Worm (Caenorhabditis elegans) whole organism, L1 larva: Measurements from ENCODE around the gene mec-3.

Experiments
- C04F5.9 ChIP-seq: sonication (generic microtip); optimal IDR thresholded peaks from 2 replicates; lab custom pipeline; 2016; ENCODE audit warnings: missing genetic modification characterization, missing compliant biosample characterization
- C34B4.2 ChIP-seq: sonication (generic microtip); optimal IDR thresholded peaks from 2 replicates; lab custom pipeline; 2017; ENCODE audit warnings: mild to moderate bottlenecking, missing genetic modification characterization, missing compliant biosample characterization
- F16B12.6 ChIP-seq: fragments of 150-350 bp; optimal IDR thresholded peaks from 2 replicates; lab custom pipeline; 2014; ENCODE audit warnings: missing biosample characterization, missing genetic modification characterization
- Y116A8C.19 ChIP-seq: sonication (generic microtip); optimal IDR thresholded peaks from 2 replicates; lab custom pipeline; 2016; ENCODE audit warnings: missing compliant biosample characterization, missing genetic modification characterization, borderline replicate concordance
- alr-1 ChIP-seq: fragments of 200-800 bp; sonication (Bioruptor generic); optimal IDR thresholded peaks from 2 replicates; lab custom pipeline; 2018; ENCODE audit warnings: borderline replicate concordance, mild to moderate bottlenecking, missing genetic modification characterization, missing compliant biosample characterization
- aly-2 ChIP-seq: fragments of 150-350 bp; optimal IDR thresholded peaks from 2 replicates; lab custom pipeline; 2014; ENCODE audit warnings: missing biosample characterization, missing genetic modification characterization
- ama-1 ChIP-seq: fragments of 150-350 bp; optimal IDR thresholded peaks from 2 replicates; lab custom pipeline; 2014
- blmp-1 ChIP-seq: fragments of 150-350 bp; optimal IDR thresholded peaks from 2 replicates; lab custom pipeline; 2014; ENCODE audit warnings: missing biosample characterization, missing genetic modification characterization
- ceh-8 ChIP-seq: fragments of 200-800 bp; sonication (Bioruptor generic); optimal IDR thresholded peaks from 2 replicates; lab custom pipeline; 2018; ENCODE audit warnings: mild to moderate bottlenecking, missing genetic modification characterization, moderate library complexity, missing compliant biosample characterization
- ceh-82 ChIP-seq, 3 experiments: fragments of 150-350 bp in 1 of 3; sonication (generic microtip) in 2 of 3; optimal IDR thresholded peaks; 2 replicates each; lab custom pipeline; 2014 to 2017; ENCODE audit warnings: missing biosample characterization in 3 of 3, missing genetic modification characterization in 3 of 3
- ces-1 ChIP-seq: fragments of 150-350 bp; optimal IDR thresholded peaks from 2 replicates; lab custom pipeline; 2014; ENCODE audit warnings: missing biosample characterization, missing genetic modification reagents, missing genetic modification characterization
- dsc-1 ChIP-seq: sonication (generic microtip); optimal IDR thresholded peaks from 2 replicates; lab custom pipeline; 2016; ENCODE audit warnings: mild to moderate bottlenecking, missing genetic modification characterization, missing compliant biosample characterization
- efl-1 ChIP-seq, 4 experiments: fragments of 150-350 bp; optimal IDR thresholded peaks in 3 of 4; peaks in 1 of 4; 1 replicate in 1 of 4; 2 replicates in 3 of 4; lab custom pipeline; 2014; ENCODE audit warnings: missing biosample characterization in 2 of 4, missing genetic modification characterization in 2 of 4, missing genetic modification reagents in 2 of 4
- egl-27 ChIP-seq, 2 experiments: fragments of 150-350 bp in 1 of 2; sonication (generic microtip); optimal IDR thresholded peaks; 3 replicates each; lab custom pipeline; 2017 to 2018; ENCODE audit warnings: missing biosample characterization in 2 of 2, missing genetic modification characterization in 2 of 2, missing genetic modification reagents in 2 of 2
- elt-3 ChIP-seq, 6 experiments: fragments of 150-350 bp in 1 of 6; sonication (generic microtip); optimal IDR thresholded peaks; 2 replicates each; lab custom pipeline; 2017 to 2018; ENCODE audit warnings: missing biosample characterization in 6 of 6, missing genetic modification characterization in 6 of 6, inconsistent platforms in 1 of 6
- ets-5 ChIP-seq: fragments of 200-800 bp; sonication (Bioruptor generic); IDR thresholded peaks from 2 replicates; pipeline ENCODE4 v1.3.6; 2022; ENCODE audit warnings: missing genetic modification characterization, missing compliant biosample characterization
- fkh-10 ChIP-seq: sonication (generic microtip); optimal IDR thresholded peaks from 2 replicates; lab custom pipeline; 2017; ENCODE audit warnings: missing biosample characterization, missing genetic modification reagents, missing genetic modification characterization
- fkh-4 ChIP-seq: sonication (generic microtip); optimal IDR thresholded peaks from 2 replicates; lab custom pipeline; 2016; ENCODE audit warnings: missing compliant biosample characterization, missing genetic modification characterization, borderline replicate concordance
- grh-1 ChIP-seq: fragments of 200-800 bp; sonication (Bioruptor generic); IDR thresholded peaks from 2 replicates; pipeline ENCODE4 v1.3.6; 2022; ENCODE audit warnings: missing genetic modification reagents, missing genetic modification characterization, missing compliant biosample characterization
- hlh-17 ChIP-seq: fragments of 200-800 bp; sonication (Bioruptor generic); optimal IDR thresholded peaks from 2 replicates; lab custom pipeline; 2018; ENCODE audit warnings: missing genetic modification characterization, mild to moderate bottlenecking, missing compliant biosample characterization, moderate library complexity, borderline replicate concordance
- hpl-2 ChIP-seq: fragments of 150-350 bp; optimal IDR thresholded peaks from 2 replicates; lab custom pipeline; 2014; ENCODE audit warnings: missing biosample characterization, missing genetic modification reagents, missing genetic modification characterization
- jun-1 ChIP-seq: fragments of 150-350 bp; optimal IDR thresholded peaks from 2 replicates; lab custom pipeline; 2014; ENCODE audit warnings: missing biosample characterization, missing genetic modification reagents, missing genetic modification characterization
- lin-13 ChIP-seq: fragments of 150-350 bp; optimal IDR thresholded peaks from 2 replicates; lab custom pipeline; 2014; ENCODE audit warnings: missing biosample characterization, missing genetic modification reagents, missing genetic modification characterization
- lin-14 ChIP-seq: fragments of 200-800 bp; sonication (Bioruptor generic); optimal IDR thresholded peaks from 2 replicates; lab custom pipeline; 2018; ENCODE audit warnings: mild to moderate bottlenecking, missing genetic modification characterization, moderate library complexity, missing compliant biosample characterization
- lsy-2 ChIP-seq, 2 experiments: fragments of 150-350 bp; optimal IDR thresholded peaks; 2 replicates each; lab custom pipeline; 2014; ENCODE audit warnings: missing biosample characterization in 2 of 2, missing genetic modification characterization in 2 of 2
- mab-9 ChIP-seq: fragments of 200-800 bp; sonication (Bioruptor generic); IDR thresholded peaks from 2 replicates; pipeline ENCODE4 v1.3.6; 2022; ENCODE audit warnings: missing genetic modification reagents, missing genetic modification characterization, missing compliant biosample characterization
- mdl-1 ChIP-seq, 2 experiments: fragments of 150-350 bp; optimal IDR thresholded peaks; 2 replicates each; lab custom pipeline; 2014 to 2017; ENCODE audit warnings: missing biosample characterization in 2 of 2, missing genetic modification characterization in 2 of 2, inconsistent platforms in 1 of 2
- mef-2 ChIP-seq: fragments of 150-350 bp; optimal IDR thresholded peaks from 2 replicates; lab custom pipeline; 2014; ENCODE audit warnings: missing biosample characterization, missing genetic modification characterization
- nhr-12 ChIP-seq: sonication (generic microtip); optimal IDR thresholded peaks from 2 replicates; lab custom pipeline; 2017; ENCODE audit warnings: missing biosample characterization, missing genetic modification characterization
- nhr-19 ChIP-seq: fragments of 200-800 bp; sonication (Bioruptor generic); conservative IDR thresholded peaks from 2 replicates; pipeline ENCODE4 v1.3.6; 2022; ENCODE audit warnings: missing genetic modification characterization, missing compliant biosample characterization
- nhr-20 ChIP-seq: sonication (generic microtip); optimal IDR thresholded peaks from 2 replicates; lab custom pipeline; 2016; ENCODE audit warnings: mild to moderate bottlenecking, missing genetic modification characterization, missing compliant biosample characterization
- nhr-28 ChIP-seq: fragments of 150-350 bp; optimal IDR thresholded peaks from 2 replicates; lab custom pipeline; 2014; ENCODE audit warnings: missing biosample characterization, missing genetic modification characterization
- nhr-47 ChIP-seq: sonication (generic microtip); optimal IDR thresholded peaks from 2 replicates; lab custom pipeline; 2016; ENCODE audit warnings: mild to moderate bottlenecking, missing genetic modification characterization, moderate library complexity, missing compliant biosample characterization
- nhr-76 ChIP-seq: sonication (generic microtip); optimal IDR thresholded peaks from 2 replicates; lab custom pipeline; 2017; ENCODE audit warnings: missing biosample characterization, missing genetic modification characterization
- nhr-77 ChIP-seq: fragments of 150-350 bp; optimal IDR thresholded peaks from 2 replicates; lab custom pipeline; 2014; ENCODE audit warnings: missing biosample characterization, missing genetic modification characterization
- nhr-84 ChIP-seq: sonication (generic microtip); optimal IDR thresholded peaks from 2 replicates; lab custom pipeline; 2017; ENCODE audit warnings: missing biosample characterization, missing genetic modification characterization
- nhr-90 ChIP-seq: sonication (generic microtip); optimal IDR thresholded peaks from 2 replicates; lab custom pipeline; 2016; ENCODE audit warnings: mild to moderate bottlenecking, missing genetic modification characterization, missing compliant biosample characterization; ENCODE audit not compliant: poor library complexity
- pag-3 ChIP-seq: sonication (generic microtip); optimal IDR thresholded peaks from 2 replicates; lab custom pipeline; 2017; ENCODE audit warnings: missing genetic modification characterization, mild to moderate bottlenecking, missing compliant biosample characterization, antibody characterized with exemption, borderline replicate concordance; ENCODE audit not compliant: insufficient read depth
- pqm-1 ChIP-seq: sonication (generic microtip); optimal IDR thresholded peaks from 3 replicates; lab custom pipeline; 2017; ENCODE audit warnings: missing biosample characterization, missing genetic modification characterization
- rnt-1 ChIP-seq: sonication (generic microtip); optimal IDR thresholded peaks from 2 replicates; lab custom pipeline; 2016; ENCODE audit warnings: mild to moderate bottlenecking, missing genetic modification characterization, moderate library complexity, missing compliant biosample characterization
- skn-1 ChIP-seq: fragments of 150-350 bp; optimal IDR thresholded peaks from 2 replicates; lab custom pipeline; 2014; ENCODE audit warnings: missing biosample characterization, missing genetic modification characterization
- sptf-1 ChIP-seq: fragments of 150-350 bp; optimal IDR thresholded peaks from 2 replicates; lab custom pipeline; 2014; ENCODE audit warnings: missing biosample characterization, missing genetic modification characterization
- swsn-7 ChIP-seq: sonication (generic microtip); optimal IDR thresholded peaks from 2 replicates; lab custom pipeline; 2016; ENCODE audit warnings: missing genetic modification characterization, missing compliant biosample characterization
- unc-130 ChIP-seq: fragments of 150-350 bp; optimal IDR thresholded peaks from 2 replicates; lab custom pipeline; 2017; ENCODE audit warnings: missing biosample characterization, missing genetic modification characterization, inconsistent platforms
- unc-30 ChIP-seq: sonication (generic microtip); optimal IDR thresholded peaks from 2 replicates; lab custom pipeline; 2017; ENCODE audit warnings: missing biosample characterization, missing genetic modification characterization
- unc-62 ChIP-seq: fragments of 150-350 bp; optimal IDR thresholded peaks from 2 replicates; lab custom pipeline; 2014; ENCODE audit warnings: missing biosample characterization, missing genetic modification reagents, missing genetic modification characterization
- unc-86 ChIP-seq: sonication (generic microtip); optimal IDR thresholded peaks from 2 replicates; lab custom pipeline; 2016; ENCODE audit warnings: missing genetic modification characterization, missing compliant biosample characterization
- vab-15 ChIP-seq: sonication (generic microtip); optimal IDR thresholded peaks from 2 replicates; lab custom pipeline; 2017; ENCODE audit warnings: missing genotype, mild to moderate bottlenecking, missing genetic modification characterization, missing compliant biosample characterization
- xbp-1 ChIP-seq: sonication (generic microtip); optimal IDR thresholded peaks from 2 replicates; lab custom pipeline; 2016; ENCODE audit warnings: missing genetic modification characterization, missing compliant biosample characterization
- zag-1 ChIP-seq: fragments of 150-350 bp; optimal IDR thresholded peaks from 2 replicates; lab custom pipeline; 2014; ENCODE audit warnings: missing biosample characterization, missing genetic modification characterization
- ztf-11 ChIP-seq, 2 experiments: sonication (generic microtip); optimal IDR thresholded peaks; 2 replicates each; lab custom pipeline; 2016 to 2017; ENCODE audit warnings: missing genetic modification characterization in 2 of 2, missing biosample characterization in 1 of 2, missing compliant biosample characterization in 1 of 2

mec-3 gene

DNA sequence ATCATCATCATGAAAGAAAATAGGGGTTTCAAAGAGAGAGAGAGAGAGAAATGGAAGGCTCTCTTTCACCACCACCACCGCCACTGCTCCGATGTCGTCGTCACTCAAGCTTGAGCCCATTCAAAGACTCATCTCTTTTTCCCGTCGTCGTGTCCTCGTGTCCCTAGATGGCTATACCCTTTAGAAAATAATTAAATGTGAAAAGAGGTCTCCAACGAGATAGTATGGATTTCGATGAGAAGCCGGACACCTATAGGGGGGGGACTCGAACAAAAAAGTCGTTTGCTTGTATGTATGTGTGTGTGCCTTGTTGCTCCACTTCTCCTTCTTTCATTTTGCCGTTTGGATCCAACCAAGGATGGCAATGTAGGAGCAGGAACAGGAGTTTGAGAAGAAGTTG lies 43.3 kb upstream of the mec-3 start (continued):
- TF ChIP-seq fkh-4 (no peak), ceh-82 (tag; optimal IDR thresholded peaks at IDR 0.05; lab: Kevin White, UChicago) (peak in 1 of 3 experiments; percentile 23), nhr-19 (GFP tag; lab: Robert Waterston, UW) (no peak)

DNA sequence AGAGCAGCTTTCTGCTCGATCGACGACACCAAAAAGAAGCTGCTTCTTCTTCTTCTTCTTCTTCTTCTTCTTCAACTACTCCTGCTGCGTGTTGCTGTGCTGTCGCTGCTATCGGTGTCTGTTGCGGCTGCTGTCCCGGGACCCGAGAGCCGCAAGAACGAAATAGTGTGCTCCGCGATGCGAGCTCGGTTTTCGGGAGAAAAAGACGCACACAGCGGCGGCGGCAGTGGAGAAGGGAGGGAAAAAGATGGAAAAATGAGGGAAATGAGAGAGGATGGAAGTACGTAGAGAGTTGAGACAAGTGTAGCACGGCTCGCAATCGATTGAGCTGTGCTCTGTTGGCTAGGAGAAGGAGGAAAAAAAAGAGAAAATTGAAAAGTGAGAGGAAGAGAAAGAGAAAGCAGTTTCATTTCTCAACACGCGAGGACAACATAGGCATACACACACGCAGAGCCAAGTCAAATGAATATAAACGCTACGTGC lies 42.1 kb upstream of the mec-3 start:
- no peak for TF ChIP-seq alr-1 (tag; lab: Kevin White, UChicago)
- no peak for TF ChIP-seq nhr-76
- no peak for TF ChIP-seq vab-15 (tag; lab: Kevin White, UChicago)
- peak; percentile 62 for TF ChIP-seq jun-1 (tag; lab: Kevin White, UChicago)
- peak; percentile 85 for TF ChIP-seq dsc-1 (tag; lab: Kevin White, UChicago)
- TF ChIP-seq sptf-1 (tag; lab: Kevin White, UChicago): no peak
- peak; percentile 11 to 65 for TF ChIP-seq lsy-2 (tag; optimal IDR thresholded peaks at IDR 0.05; lab: Kevin White, UChicago)
- TF ChIP-seq unc-86: peak; percentile 73
- peak; percentile 27 for TF ChIP-seq skn-1 (tag; lab: Kevin White, UChicago)
- TF ChIP-seq elt-3 (tag; optimal IDR thresholded peaks at IDR 0.05; lab: Kevin White, UChicago): no peak
- TF ChIP-seq ama-1: peak; percentile 25
- TF ChIP-seq xbp-1 (tag; lab: Kevin White, UChicago): peak; percentile 40
- TF ChIP-seq nhr-20 (tag; lab: Kevin White, UChicago): peak; percentile 59
- no peak for TF ChIP-seq nhr-12 (tag; lab: Kevin White, UChicago)
- TF ChIP-seq mab-9: no peak
- TF ChIP-seq Y116A8C.19 (tag; lab: Kevin White, UChicago): no peak
- no peak for TF ChIP-seq blmp-1 (tag; lab: Kevin White, UChicago)
- no peak for TF ChIP-seq grh-1 (GFP tag; lab: Robert Waterston, UW)
- peak; percentile 55 for TF ChIP-seq zag-1 (tag; lab: Kevin White, UChicago)
- peak in 1 of 2 experiments; percentile 34 for TF ChIP-seq ztf-11 (tag; optimal IDR thresholded peaks at IDR 0.05; lab: Kevin White, UChicago)
- peak; percentile 26 for TF ChIP-seq nhr-77 (tag; lab: Kevin White, UChicago)
- TF ChIP-seq lin-13 (GFP tag; lab: Kevin White, UChicago): peak; percentile 33
- TF ChIP-seq pqm-1 (tag; lab: Kevin White, UChicago): no peak
- TF ChIP-seq hlh-17 (GFP tag; lab: Kevin White, UChicago): no peak
- peak; percentile 73 for TF ChIP-seq nhr-47
- no peak for TF ChIP-seq unc-62 (GFP tag; lab: Kevin White, UChicago)
- TF ChIP-seq rnt-1 (tag; lab: Kevin White, UChicago): peak; percentile 35
- TF ChIP-seq F16B12.6 (tag; lab: Kevin White, UChicago): peak; percentile 23
- TF ChIP-seq ceh-8: peak; percentile 32
- no peak for TF ChIP-seq pag-3
- TF ChIP-seq efl-1 (optimal IDR thresholded peaks at IDR 0.05; lab: Kevin White, UChicago): peak; percentile 41 to 44
- TF ChIP-seq efl-1 (GFP tag; optimal IDR thresholded peaks at IDR 0.05 in 1 of 2; lab: Kevin White, UChicago): peak; percentile 12 to 23
- no peak for TF ChIP-seq unc-130 (tag; lab: Kevin White, UChicago)
- no peak for TF ChIP-seq unc-30 (tag; lab: Kevin White, UChicago)
- TF ChIP-seq ets-5 (GFP tag; lab: Robert Waterston, UW): no peak
- TF ChIP-seq nhr-28 (tag; lab: Kevin White, UChicago): no peak
- no peak for TF ChIP-seq nhr-84 (tag; lab: Kevin White, UChicago)
- peak; percentile 9 to 56 for TF ChIP-seq mdl-1 (tag; optimal IDR thresholded peaks at IDR 0.05; lab: Kevin White, UChicago)
- no peak for TF ChIP-seq hpl-2 (GFP tag; lab: Kevin White, UChicago)
- TF ChIP-seq fkh-10 (GFP tag; lab: Kevin White, UChicago): peak; percentile 95
- TF ChIP-seq aly-2: no peak
- no peak for TF ChIP-seq egl-27 (tag; optimal IDR thresholded peaks at IDR 0.05; lab: Kevin White, UChicago)
- TF ChIP-seq mef-2: peak; percentile 60
- peak; percentile 69 for TF ChIP-seq swsn-7
- TF ChIP-seq nhr-90: no peak
- no peak for TF ChIP-seq C34B4.2
- no peak for TF ChIP-seq ces-1 (GFP tag; lab: Kevin White, UChicago)
- peak; percentile 94 for TF ChIP-seq lin-14 (GFP tag; lab: Kevin White, UChicago)
- no peak for TF ChIP-seq C04F5.9
